Worm (Caenorhabditis elegans) whole organism, L2 larva: ENCODE data around the gene F57B9.8.

ENCODE experiments used
- elt-1 ChIP-seq: fragments of 150-350 bp; optimal IDR thresholded peaks from 2 replicates; lab custom pipeline; 2014; ENCODE audit warnings: missing biosample characterization, missing genetic modification characterization
- lin-39 ChIP-seq: fragments of 150-350 bp; optimal IDR thresholded peaks from 2 replicates; lab custom pipeline; 2014; ENCODE audit warnings: missing biosample characterization, missing genetic modification reagents, missing genetic modification characterization
- unc-55 ChIP-seq: fragments of 150-350 bp; sonication (generic microtip); optimal IDR thresholded peaks from 3 replicates; lab custom pipeline; 2014; ENCODE audit warnings: missing biosample characterization, missing genetic modification reagents, missing genetic modification characterization

- TF ChIP-seq elt-1 (tag; lab: Kevin White, UChicago) (no peak), unc-55 (GFP tag; lab: Kevin White, UChicago) (no peak), lin-39 (tag; lab: Kevin White, UChicago) (no peak)
These were observed 40.0 kb downstream of the F57B9.8 start for ce11 chrIII:6895166-6895565.
